Worm (Caenorhabditis elegans): ENCODE data around the gene M02D8.2.

M02D8.2 gene

ce11 chrX:8739373-8739772 lies at the start of gene M02D8.2:
TSS of gene M02D8.2 (plus strand) at chrX:8739673.
- TF ChIP-seq lsy-2 (tag; optimal IDR thresholded peaks at IDR 0.05): no peak

- no peak for TF ChIP-seq nhr-76 (tag; optimal IDR thresholded peaks at IDR 0.05)
- no peak for TF ChIP-seq ama-1 (optimal IDR thresholded peaks at IDR 0.05)
- no peak for TF ChIP-seq mdl-1 (tag; optimal IDR thresholded peaks at IDR 0.05)
- TF ChIP-seq snu-23 (GFP tag; optimal IDR thresholded peaks at IDR 0.05): no peak
- TF ChIP-seq ceh-8 (GFP tag; optimal IDR thresholded peaks at IDR 0.05): no peak
Observed at ce11 chrX:8697517-8697916, 42.0 kb upstream of the M02D8.2 start, which contains the start of gene frpr-8. TSS of gene frpr-8 (plus strand) at chrX:8697817.

- TF ChIP-seq unc-130 (tag; optimal IDR thresholded peaks at IDR 0.05) (no peak), snpc-4 (tag; optimal IDR thresholded peaks at IDR 0.05) (peak; percentile 76)
Observed at ce11 chrX:8703664-8704356, 35.7 kb upstream of the M02D8.2 start, which contains the start of gene jbts-14. TSS of gene jbts-14 (plus strand) at chrX:8704306.

ce11 chrX:8704830-8705229 lies 34.6 kb upstream of the M02D8.2 start:
- TF ChIP-seq zip-4 (GFP tag; optimal IDR thresholded peaks at IDR 0.05) (no peak), zag-1 (tag; optimal IDR thresholded peaks at IDR 0.05) (no peak), ztf-4 (tag; optimal IDR thresholded peaks at IDR 0.05) (no peak), isw-1 (GFP tag; IDR thresholded peaks at IDR 0.05) (no peak), sup-37 (GFP tag; optimal IDR thresholded peaks at IDR 0.05) (no peak), blmp-1 (tag; optimal IDR thresholded peaks at IDR 0.05) (no peak), C04F5.9 (tag; optimal IDR thresholded peaks at IDR 0.05) (no peak), hlh-17 (GFP tag; optimal IDR thresholded peaks at IDR 0.05; ENCODE audit: borderline replicate concordance) (no peak), lsy-2 (tag; optimal IDR thresholded peaks at IDR 0.05) (no peak), nhr-77 (tag; optimal IDR thresholded peaks at IDR 0.05) (no peak), ces-1 (GFP tag; optimal IDR thresholded peaks at IDR 0.05) (no peak), mef-2 (tag; optimal IDR thresholded peaks at IDR 0.05) (no peak)

ce11 chrX:8708053-8708452 lies 31.4 kb upstream of the M02D8.2 start, which contains the start of gene F53A9.3:
TSS of gene F53A9.3 (plus strand) at chrX:8708353.
- TF ChIP-seq skn-1 (tag; optimal IDR thresholded peaks at IDR 0.05) (no peak), zag-1 (tag; optimal IDR thresholded peaks at IDR 0.05) (no peak), nhr-12 (tag; optimal IDR thresholded peaks at IDR 0.05) (no peak), nhr-47 (tag; optimal IDR thresholded peaks at IDR 0.05) (no peak), unc-98 (GFP tag; IDR thresholded peaks at IDR 0.05) (no peak), ceh-82 (tag; optimal IDR thresholded peaks at IDR 0.05) (no peak), nhr-237 (tag; optimal IDR thresholded peaks at IDR 0.05) (no peak), isw-1 (GFP tag; IDR thresholded peaks at IDR 0.05) (no peak), nhr-77 (tag; optimal IDR thresholded peaks at IDR 0.05) (no peak), nhr-84 (tag; optimal IDR thresholded peaks at IDR 0.05) (no peak), ztf-4 (tag; optimal IDR thresholded peaks at IDR 0.05) (no peak), mef-2 (tag; optimal IDR thresholded peaks at IDR 0.05) (no peak)

- TF ChIP-seq elt-2 (tag; optimal IDR thresholded peaks at IDR 0.05) (peak; percentile 21), dsc-1 (tag; optimal IDR thresholded peaks at IDR 0.05) (no peak), zip-4 (GFP tag; optimal IDR thresholded peaks at IDR 0.05) (no peak), lir-3 (tag; optimal IDR thresholded peaks at IDR 0.05; ENCODE audit: poor library complexity) (no peak), nhr-237 (tag; optimal IDR thresholded peaks at IDR 0.05) (no peak)
Observed at ce11 chrX:8709424-8709823, 30.0 kb upstream of the M02D8.2 start, which contains the start of gene kreg-1. TSS of gene kreg-1 (plus strand) at chrX:8709764.

- TF ChIP-seq snu-23 (GFP tag; optimal IDR thresholded peaks at IDR 0.05): no peak
- TF ChIP-seq ets-5 (GFP tag; IDR thresholded peaks at IDR 0.05): no peak
- TF ChIP-seq pqm-1 (tag; optimal IDR thresholded peaks at IDR 0.05): no peak
- TF ChIP-seq swsn-7 (tag; optimal IDR thresholded peaks at IDR 0.05): no peak
- TF ChIP-seq efl-1 (optimal IDR thresholded peaks at IDR 0.05): no peak
- no peak for TF ChIP-seq efl-1 (GFP tag; optimal IDR thresholded peaks at IDR 0.05 in 1 of 2)
- no peak for TF ChIP-seq sptf-1 (tag; optimal IDR thresholded peaks at IDR 0.05)
- no peak for TF ChIP-seq lin-13 (GFP tag; optimal IDR thresholded peaks at IDR 0.05)
- TF ChIP-seq elt-2 (tag; optimal IDR thresholded peaks at IDR 0.05): no peak
- no peak for TF ChIP-seq zag-1 (tag; optimal IDR thresholded peaks at IDR 0.05)
- no peak for TF ChIP-seq aha-1 (tag; optimal IDR thresholded peaks at IDR 0.05)
- no peak for TF ChIP-seq dpl-1 (GFP tag; optimal IDR thresholded peaks at IDR 0.05)
- no peak for TF ChIP-seq mep-1 (tag; optimal IDR thresholded peaks at IDR 0.05)
- TF ChIP-seq sup-37 (GFP tag; optimal IDR thresholded peaks at IDR 0.05): no peak
- no peak for TF ChIP-seq nhr-237 (tag; optimal IDR thresholded peaks at IDR 0.05)
Observed at ce11 chrX:8711141-8711645, 28.3 kb upstream of the M02D8.2 start, which contains the start of gene F53A9.1. TSS of gene F53A9.1 (plus strand) at chrX:8711595.

Measured in whole organism, L1 larva.